Fruit fly (Drosophila melanogaster): ENCODE results near the gene CG34347.

CG34347 gene

DNA sequence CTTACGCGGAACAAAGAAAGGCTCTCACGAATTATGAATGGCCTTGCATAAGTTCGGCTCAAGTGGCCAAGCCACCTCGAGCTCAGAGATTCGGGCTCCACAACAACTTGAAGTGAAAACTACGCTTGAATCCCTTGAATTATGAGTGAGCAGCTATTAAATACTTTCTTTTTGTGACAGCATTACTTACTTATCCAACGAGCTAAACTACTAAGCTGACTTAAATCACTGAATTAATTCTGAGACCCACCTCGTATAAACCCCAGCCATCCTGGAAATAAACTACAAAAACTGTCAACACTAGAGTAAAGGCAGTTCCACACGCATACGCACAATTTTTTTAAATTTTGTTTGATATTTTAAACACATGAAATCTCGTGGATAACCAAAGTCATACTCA is 61.2 kb downstream of the CG34347 start, which contains the start of gene gskt:
Gene gskt, plus strand, starts transcription at position 301 of the 400 bp plus-strand sequence.
- TF ChIP-seq CTCF (optimal IDR thresholded peaks at IDR 0.05), result no peak
- TF ChIP-seq CG8478 (optimal IDR thresholded peaks at IDR 0.05), result no peak

DNA sequence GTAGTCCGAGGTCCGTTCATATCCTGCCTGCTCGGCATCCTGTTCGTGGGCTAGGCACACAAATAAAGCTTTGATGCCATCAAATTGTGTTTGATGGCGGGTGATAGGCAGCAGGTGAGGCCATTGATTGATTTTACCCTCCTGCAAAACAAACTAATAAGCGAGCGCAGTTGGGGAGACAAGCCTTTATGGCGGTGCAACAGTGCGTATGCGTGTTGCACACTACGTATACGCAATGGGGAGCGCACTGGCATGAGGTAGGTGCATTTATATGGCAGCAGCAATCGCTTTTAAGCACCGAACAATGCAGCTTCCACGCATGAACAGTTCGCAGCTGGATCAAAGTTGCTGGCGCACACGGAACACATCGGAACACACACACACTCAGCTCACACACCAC is 69.5 kb downstream of the CG34347 start:
- TF ChIP-seq CTCF (optimal IDR thresholded peaks at IDR 0.05), result no peak
- TF ChIP-seq CG8478 (optimal IDR thresholded peaks at IDR 0.05), result no peak

DNA sequence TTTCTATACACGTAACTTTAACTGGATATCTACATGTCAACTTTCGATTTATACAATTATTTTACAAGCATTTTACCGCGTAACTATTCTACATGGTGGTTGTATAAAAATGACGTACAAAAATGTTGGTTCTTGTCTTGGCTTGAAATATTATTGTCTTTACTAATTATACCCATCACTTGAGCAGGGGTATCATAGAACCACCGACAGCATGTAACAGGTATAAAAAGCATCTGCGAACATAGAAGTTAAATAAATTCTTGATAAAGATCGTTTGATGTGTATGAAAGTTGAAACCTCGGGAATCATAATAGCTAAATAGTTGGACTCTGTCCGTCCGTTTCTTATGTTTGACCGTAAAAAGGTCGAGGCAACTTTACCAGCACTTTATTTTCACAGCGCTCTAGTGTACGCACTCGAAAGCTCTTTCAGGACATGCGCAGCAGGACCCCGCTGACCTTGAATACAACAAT is 70.3 kb downstream of the CG34347 start:
- TF ChIP-seq CG8478 (optimal IDR thresholded peaks at IDR 0.05) (no peak), CTCF (optimal IDR thresholded peaks at IDR 0.05) (peak; percentile 36 to 68)

DNA sequence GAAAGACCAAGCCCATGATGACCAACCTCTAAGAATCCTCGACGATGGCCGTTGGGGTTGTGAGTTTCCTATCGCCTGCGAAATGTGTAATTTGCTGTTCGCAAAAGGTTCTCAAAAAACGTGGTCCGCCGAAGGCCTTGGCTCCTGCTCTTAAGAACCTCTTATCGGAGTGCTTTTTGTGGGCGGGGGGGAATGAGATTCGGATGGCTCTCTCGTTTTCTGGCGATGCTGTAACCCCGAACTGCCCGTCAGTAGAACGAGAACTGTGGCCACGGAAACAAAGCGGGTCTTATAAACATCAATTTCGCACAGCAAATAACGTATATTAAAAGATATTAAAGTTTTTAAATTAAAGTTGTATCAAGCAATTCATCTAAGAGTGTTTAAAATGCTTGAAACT is 70.9 kb downstream of the CG34347 start, which contains the start of gene CG1607:
Gene CG1607, plus strand, starts transcription at position 249 of the 400 bp plus-strand sequence.
- TF ChIP-seq CG8478 (optimal IDR thresholded peaks at IDR 0.05) (no peak), CTCF (optimal IDR thresholded peaks at IDR 0.05) (no peak)

DNA sequence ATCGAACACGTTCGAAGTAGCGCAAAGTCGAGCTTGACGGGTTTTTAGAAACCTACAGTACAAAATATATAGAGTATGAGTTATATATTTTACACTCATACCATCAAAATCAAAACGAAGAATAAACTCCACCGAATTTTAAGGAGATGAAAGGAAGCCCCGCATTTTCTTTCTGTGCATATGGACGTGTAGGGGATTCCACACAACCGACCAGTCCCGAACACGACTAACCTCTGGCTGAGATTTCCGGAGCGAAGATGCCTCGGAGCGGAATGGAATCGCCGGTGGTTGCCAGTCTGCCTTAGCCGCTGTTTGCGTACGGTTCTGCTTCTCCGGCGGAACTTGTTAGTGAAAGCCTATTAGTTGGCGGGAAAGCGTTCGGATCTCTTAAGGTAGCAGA is 73.2 kb downstream of the CG34347 start:
- no peak for TF ChIP-seq CTCF (optimal IDR thresholded peaks at IDR 0.05)
- no peak for TF ChIP-seq CG8478 (optimal IDR thresholded peaks at IDR 0.05)

DNA sequence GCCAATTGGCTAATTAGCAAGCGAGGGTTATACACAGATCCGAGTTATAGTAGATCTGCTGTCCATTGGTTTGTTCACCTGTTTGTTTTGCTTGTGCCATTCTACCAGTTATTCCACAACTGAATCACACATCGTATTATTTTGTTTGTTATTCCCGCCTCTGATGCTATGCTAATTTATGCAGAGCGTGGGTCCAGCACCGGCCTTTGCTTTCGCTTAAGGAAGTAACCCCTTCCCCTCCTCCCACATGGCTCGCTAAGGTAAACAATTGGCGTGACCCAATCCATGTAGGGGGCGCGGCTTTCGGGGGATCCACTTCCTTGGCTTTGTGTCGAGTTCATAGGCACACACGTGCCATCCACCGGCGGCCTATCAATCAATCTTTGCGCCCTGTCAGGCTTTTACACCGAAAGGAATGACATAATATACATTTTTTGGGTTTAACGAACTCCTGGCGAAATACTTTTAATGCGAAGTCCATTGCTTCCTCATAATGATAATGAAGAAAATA is 74.9 kb downstream of the CG34347 start:
- no peak for TF ChIP-seq CG8478 (optimal IDR thresholded peaks at IDR 0.05)
- no peak for TF ChIP-seq CTCF (optimal IDR thresholded peaks at IDR 0.05)

DNA sequence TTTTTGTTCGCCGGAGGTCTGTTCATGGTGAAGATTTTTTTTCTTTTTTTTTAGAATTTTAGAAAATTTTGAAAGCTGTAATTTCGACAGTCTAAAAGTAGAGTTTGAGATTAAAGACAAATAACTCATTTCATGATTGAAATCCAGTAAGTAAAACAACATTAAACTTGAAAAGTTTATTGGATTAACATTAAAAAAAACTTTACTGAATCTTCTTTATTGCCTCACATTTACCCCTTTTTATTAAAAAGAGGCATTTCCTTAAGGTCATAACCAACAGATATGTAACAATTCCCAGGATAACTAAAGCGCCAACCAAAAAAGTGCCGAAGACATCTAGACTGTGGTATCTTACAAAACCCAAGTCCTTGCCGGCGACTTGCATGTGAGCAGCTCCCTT is 82.5 kb downstream of the CG34347 start, which contains the start of gene CG31204:
Gene CG31204, minus strand, starts transcription at position 101 of the 400 bp plus-strand sequence.
- TF ChIP-seq CTCF (optimal IDR thresholded peaks at IDR 0.05) (no peak), CG8478 (optimal IDR thresholded peaks at IDR 0.05) (no peak)

DNA sequence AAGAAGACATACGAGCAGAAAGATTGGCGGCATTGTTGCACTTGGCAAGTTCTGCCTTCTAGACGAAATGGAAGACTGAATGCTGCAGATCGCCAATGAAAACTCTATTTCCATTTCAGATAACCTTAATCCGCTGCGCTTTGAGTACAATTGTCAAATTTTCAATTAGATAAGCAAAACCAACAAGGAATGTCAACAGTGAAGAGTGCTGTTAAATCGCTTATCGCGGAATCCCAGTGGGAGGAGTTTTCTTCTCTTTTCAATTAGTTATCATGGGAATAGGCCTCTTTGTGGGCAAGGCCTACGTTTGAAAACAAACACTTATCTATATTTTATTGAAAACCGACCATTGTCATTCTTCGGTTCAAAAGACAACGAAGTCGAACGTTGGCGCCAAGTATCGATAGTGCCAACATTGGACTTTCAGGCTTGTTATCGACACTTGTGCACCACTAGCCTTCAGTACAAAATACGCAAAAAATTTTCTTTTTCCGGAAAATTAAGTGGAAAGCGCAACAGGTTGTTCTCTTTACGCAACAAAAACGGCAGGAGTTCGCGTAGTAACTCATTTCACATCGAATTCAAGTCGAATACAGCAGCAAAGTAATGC is 84.4 kb downstream of the CG34347 start, which contains the start of the genes Ugt35D1 and Gcn2:
Gene Ugt35D1, minus strand, starts transcription at position 83 of the 610 bp plus-strand sequence.
Gene Gcn2, plus strand, starts transcription at position 439 of the 610 bp plus-strand sequence.
- TF ChIP-seq CG8478 (optimal IDR thresholded peaks at IDR 0.05), result no peak
- peak in 1 of 2 experiments; percentile 15 for TF ChIP-seq CTCF (optimal IDR thresholded peaks at IDR 0.05)

DNA sequence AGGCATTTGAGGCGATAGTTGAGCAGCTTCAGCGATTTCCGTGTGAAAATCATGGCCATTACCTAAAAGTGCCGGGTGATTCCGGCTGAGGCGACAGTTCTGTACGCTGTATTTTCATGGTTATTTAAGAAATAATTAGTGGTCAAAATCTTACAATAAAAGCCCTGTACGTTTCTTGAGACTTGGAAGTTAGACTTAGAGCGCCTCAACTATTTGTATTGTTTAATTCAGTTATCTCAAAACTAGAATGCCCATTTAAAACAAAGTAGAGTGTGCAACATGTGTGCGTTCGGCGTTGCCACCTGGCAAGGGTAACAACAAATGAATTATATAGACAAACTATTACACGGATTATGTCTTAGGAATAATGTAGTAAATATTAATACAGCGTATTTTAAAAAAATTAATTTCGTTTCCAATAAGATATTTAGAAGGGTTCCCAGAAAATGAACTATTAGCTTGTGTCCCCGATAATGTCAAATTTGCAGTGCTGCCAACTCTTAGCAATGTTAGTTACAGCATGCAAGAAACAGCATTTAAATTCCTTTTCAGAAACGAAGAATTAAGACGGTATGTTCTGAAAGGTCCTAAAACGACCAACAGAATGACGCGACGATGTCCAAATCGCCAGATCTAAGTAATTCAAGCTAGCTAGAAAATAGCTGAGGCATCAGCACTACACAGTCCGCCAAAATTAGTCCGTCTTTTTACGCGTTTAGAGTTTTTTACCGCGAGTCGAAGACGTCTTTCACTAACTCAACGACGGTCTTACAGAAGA is 93.7 kb downstream of the CG34347 start, which contains the start of gene Gprk2:
Gene Gprk2, plus strand, starts transcription at position 747 of the 778 bp plus-strand sequence.
- TF ChIP-seq CG8478 (optimal IDR thresholded peaks at IDR 0.05), result no peak
- peak; percentile 18 to 54 for TF ChIP-seq CTCF (optimal IDR thresholded peaks at IDR 0.05)

DNA sequence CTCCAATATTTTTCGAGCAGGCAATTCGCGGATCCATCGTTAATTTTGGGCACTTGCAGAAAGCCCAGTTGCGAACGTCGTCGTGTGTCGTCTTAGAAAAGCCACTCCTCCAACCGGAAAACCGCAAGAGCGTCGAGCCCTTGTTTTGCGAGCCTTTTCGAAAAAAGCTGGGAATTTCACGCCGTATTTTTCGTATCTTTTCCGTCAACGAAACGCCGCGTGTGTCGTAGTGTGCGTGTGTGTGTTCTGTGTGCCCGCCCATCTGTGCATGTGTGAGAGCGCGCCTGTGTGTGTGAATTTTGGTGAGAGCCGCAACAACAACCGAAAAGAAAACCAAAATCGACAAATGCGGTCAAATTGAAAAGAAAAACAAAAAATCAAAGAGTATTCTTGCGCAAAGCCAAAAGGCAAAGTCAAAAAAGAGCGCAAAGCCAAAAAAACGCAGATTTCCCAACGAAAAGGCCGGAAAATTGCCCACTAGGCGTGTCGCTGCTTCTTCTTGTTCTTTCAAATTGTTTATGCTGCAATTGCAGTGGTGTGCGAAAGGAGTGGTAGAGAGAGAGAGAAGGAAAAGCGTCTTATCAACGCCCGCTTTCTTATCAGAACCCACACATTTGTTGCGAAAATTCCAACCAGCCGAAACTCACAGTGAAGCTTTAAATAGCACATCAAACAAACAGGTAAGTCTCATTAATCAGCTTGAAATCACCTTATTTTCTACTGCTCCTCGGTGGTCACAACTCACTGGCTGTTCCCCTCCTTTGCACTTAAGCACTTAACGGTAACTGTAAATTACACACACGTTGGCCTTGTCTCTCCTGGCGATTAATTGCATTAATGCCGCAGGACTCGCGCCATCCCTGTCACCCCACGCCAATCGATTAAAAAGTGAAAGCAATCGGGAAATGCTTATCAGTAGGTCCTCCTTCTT is 94.6 kb downstream of the CG34347 start, which contains the start of gene PNPase:
Gene PNPase, minus strand, starts transcription at position 176 of the 931 bp plus-strand sequence.
- TF ChIP-seq CG8478 (optimal IDR thresholded peaks at IDR 0.05) (no peak), CTCF (optimal IDR thresholded peaks at IDR 0.05) (no peak)

DNA sequence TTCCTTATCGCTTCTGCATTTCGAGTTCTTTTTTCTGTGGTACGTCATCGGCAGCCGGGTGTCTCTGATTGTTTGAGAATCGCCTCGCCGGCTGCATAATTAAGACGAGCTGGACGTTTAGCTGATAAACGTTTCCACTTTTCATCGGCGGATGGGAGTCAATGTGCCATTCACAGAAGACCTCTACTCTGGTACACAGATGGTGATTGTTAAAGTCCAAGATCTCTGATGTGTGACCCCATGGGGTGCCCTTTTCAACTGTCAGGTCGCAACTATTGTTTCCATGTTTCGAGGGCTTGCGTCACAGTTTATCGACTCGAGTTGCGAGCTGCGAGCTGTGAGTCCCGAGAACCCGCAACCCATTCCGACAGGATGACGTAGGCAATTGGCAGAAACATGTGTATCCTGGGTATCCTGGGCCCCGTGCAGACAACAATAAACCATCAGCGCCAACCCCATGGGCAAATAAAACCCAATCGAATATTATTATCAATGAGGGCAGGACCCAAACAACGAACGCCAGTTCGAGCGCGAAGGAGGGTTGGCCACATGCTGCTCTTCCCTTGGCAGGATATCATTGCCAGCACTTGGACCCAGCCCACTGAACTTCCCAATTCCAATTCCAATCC is 96.2 kb downstream of the CG34347 start:
- no peak for TF ChIP-seq CG8478 (optimal IDR thresholded peaks at IDR 0.05)
- no peak for TF ChIP-seq CTCF (optimal IDR thresholded peaks at IDR 0.05)

DNA sequence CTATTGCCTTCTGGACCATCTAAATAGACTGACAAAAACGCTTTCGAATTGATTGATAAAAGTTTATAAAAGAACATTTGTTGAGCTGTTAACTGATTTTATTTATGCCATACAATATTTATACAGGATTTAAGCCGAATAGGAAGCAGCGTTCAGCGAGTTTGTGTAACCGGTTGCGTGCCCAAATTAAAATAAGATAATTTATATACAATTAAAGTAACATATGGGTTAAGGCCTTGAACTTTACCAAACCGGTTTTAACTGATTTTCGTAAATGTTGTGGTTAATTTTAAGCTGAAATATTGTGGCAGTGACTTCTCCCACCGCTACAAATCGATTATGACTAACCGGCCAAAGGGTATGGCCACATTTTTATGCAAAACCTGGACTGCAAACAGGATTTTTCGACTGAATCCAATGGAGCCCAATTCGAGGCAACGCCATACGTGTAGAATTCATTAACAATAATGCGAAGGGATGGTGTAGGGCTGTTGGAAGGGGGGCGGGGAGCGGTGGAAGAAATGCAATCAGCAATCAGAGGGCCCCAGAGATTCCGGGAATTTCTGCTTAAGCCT is 98.8 kb downstream of the CG34347 start:
- TF ChIP-seq CTCF (optimal IDR thresholded peaks at IDR 0.05) (no peak), CG8478 (optimal IDR thresholded peaks at IDR 0.05) (no peak)

DNA sequence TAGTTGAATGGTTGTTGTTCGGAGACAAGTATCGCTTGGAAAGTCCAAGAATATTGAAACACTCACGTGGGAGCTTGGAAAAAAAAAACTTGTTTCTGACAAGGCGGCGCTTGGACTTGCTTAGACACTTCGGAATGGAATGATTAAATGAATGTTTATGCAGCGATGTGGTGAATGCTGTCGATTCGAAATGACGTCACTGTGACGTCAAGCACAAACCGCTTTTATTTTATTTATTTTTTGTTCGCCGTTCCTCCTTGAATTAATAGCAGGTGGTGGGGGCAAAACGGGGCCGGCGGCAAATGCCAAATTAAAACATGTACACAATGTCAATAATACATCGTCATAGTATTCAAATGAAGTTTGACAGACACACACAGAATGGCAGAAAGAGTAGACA is 108.6 kb downstream of the CG34347 start:
- TF ChIP-seq CTCF (optimal IDR thresholded peaks at IDR 0.05), result no peak
- no peak for TF ChIP-seq CG8478 (optimal IDR thresholded peaks at IDR 0.05)

Measured in S2 (cell line).